Worm (Caenorhabditis elegans) whole organism, midembryonic: Measurements from ENCODE around the gene glt-5.

Experiments used
- T22C8.4 ChIP-seq: fragments of 200-800 bp; sonication (Bioruptor generic); IDR thresholded peaks from 2 replicates; pipeline ENCODE4 v1.3.6; 2022; ENCODE audit warnings: missing genetic modification characterization, missing compliant biosample characterization
- cog-1 ChIP-seq: sonication (generic microtip); optimal IDR thresholded peaks from 2 replicates; lab custom pipeline; 2016; ENCODE audit warnings: missing genetic modification characterization, missing compliant biosample characterization
- flt-1 ChIP-seq: fragments of 200-800 bp; sonication (Bioruptor generic); IDR thresholded peaks from 2 replicates; pipeline ENCODE4 v1.3.6; 2022; ENCODE audit warnings: missing genetic modification characterization, missing compliant biosample characterization
- klf-2 ChIP-seq: fragments of 200-800 bp; sonication (Bioruptor generic); conservative IDR thresholded peaks from 2 replicates; pipeline ENCODE4 v1.3.6; 2022; ENCODE audit warnings: missing genetic modification reagents, missing genetic modification characterization, missing compliant biosample characterization
- med-1 ChIP-seq: sonication (generic microtip); optimal IDR thresholded peaks from 2 replicates; lab custom pipeline; 2017; ENCODE audit warnings: missing genetic modification characterization, mild to moderate bottlenecking, missing compliant biosample characterization, antibody characterized with exemption, missing genetic modification reagents; ENCODE audit not compliant: insufficient read depth
- ref-1 ChIP-seq: fragments of 200-800 bp; sonication (Bioruptor generic); conservative IDR thresholded peaks from 2 replicates; pipeline ENCODE4 v1.3.6; 2022; ENCODE audit warnings: missing genetic modification reagents, missing genetic modification characterization, missing compliant biosample characterization
- tab-1 ChIP-seq: fragments of 200-800 bp; sonication (Bioruptor generic); IDR thresholded peaks from 2 replicates; pipeline ENCODE4 v1.3.6; 2022; ENCODE audit warnings: missing genetic modification characterization, missing compliant biosample characterization
- ztf-23 ChIP-seq: fragments of 200-800 bp; sonication (Bioruptor generic); IDR thresholded peaks from 2 replicates; pipeline ENCODE4 v1.3.6; 2022; ENCODE audit warnings: missing genetic modification reagents, missing genetic modification characterization, missing compliant biosample characterization
- ztf-29 ChIP-seq: fragments of 200-800 bp; sonication (Bioruptor generic); IDR thresholded peaks from 2 replicates; pipeline ENCODE4 v1.3.6; 2022; ENCODE audit warnings: missing genetic modification reagents, missing genetic modification characterization, missing compliant biosample characterization

The glt-5 gene

ce11 chrII:9708835-9709299, at the start of gene glt-5:
Gene glt-5, minus strand, starts transcription at chrII:9708885.
- TF ChIP-seq ztf-23 (GFP tag; lab: Robert Waterston, UW): no peak
- no peak for TF ChIP-seq ref-1 (GFP tag; lab: Robert Waterston, UW)
- TF ChIP-seq cog-1: no peak
- TF ChIP-seq klf-2: no peak
- TF ChIP-seq ztf-29 (GFP tag; lab: Robert Waterston, UW): no peak
- TF ChIP-seq T22C8.4 (GFP tag; lab: Robert Waterston, UW): no peak
- no peak for TF ChIP-seq flt-1 (GFP tag; lab: Robert Waterston, UW)
- no peak for TF ChIP-seq tab-1
- TF ChIP-seq med-1 (GFP tag; lab: Kevin White, UChicago): no peak

ce11 chrII:9757651-9758282, 49.1 kb upstream of the glt-5 start, which contains the start of gene shk-1:
Gene shk-1, plus strand, starts transcription at chrII:9758232.
- TF ChIP-seq cog-1 (no peak), ztf-23 (GFP tag; lab: Robert Waterston, UW) (no peak), T22C8.4 (GFP tag; lab: Robert Waterston, UW) (no peak)

- no peak for TF ChIP-seq klf-2
- TF ChIP-seq ref-1 (GFP tag; lab: Robert Waterston, UW): no peak
- no peak for TF ChIP-seq med-1 (GFP tag; lab: Kevin White, UChicago)
- no peak for TF ChIP-seq ztf-23 (GFP tag; lab: Robert Waterston, UW)
- no peak for TF ChIP-seq cog-1
- TF ChIP-seq T22C8.4 (GFP tag; lab: Robert Waterston, UW): no peak
- no peak for TF ChIP-seq tab-1
- no peak for TF ChIP-seq ztf-29 (GFP tag; lab: Robert Waterston, UW)
- no peak for TF ChIP-seq flt-1 (GFP tag; lab: Robert Waterston, UW)
Measured at ce11 chrII:9755425-9755824, 46.7 kb upstream of the glt-5 start.

- no peak for TF ChIP-seq ztf-29 (GFP tag; lab: Robert Waterston, UW)
- TF ChIP-seq klf-2: no peak
- no peak for TF ChIP-seq med-1 (GFP tag; lab: Kevin White, UChicago)
Measured at ce11 chrII:9753730-9754129, 45.0 kb upstream of the glt-5 start, which contains the start of gene ZK1321.1. Gene ZK1321.1, plus strand, starts transcription at chrII:9754030.

- no peak for TF ChIP-seq flt-1 (GFP tag; lab: Robert Waterston, UW)
- no peak for TF ChIP-seq tab-1
- no peak for TF ChIP-seq ztf-29 (GFP tag; lab: Robert Waterston, UW)
- TF ChIP-seq cog-1: no peak
- TF ChIP-seq med-1 (GFP tag; lab: Kevin White, UChicago): no peak
- TF ChIP-seq ref-1 (GFP tag; lab: Robert Waterston, UW): no peak
- no peak for TF ChIP-seq ztf-23 (GFP tag; lab: Robert Waterston, UW)
- TF ChIP-seq T22C8.4 (GFP tag; lab: Robert Waterston, UW): no peak
- TF ChIP-seq klf-2: no peak
Measured at ce11 chrII:9753056-9753455, 44.4 kb upstream of the glt-5 start, which contains the start of gene Y53C12B.7. Gene Y53C12B.7, minus strand, starts transcription at chrII:9753218.

ce11 chrII:9752278-9752677, 43.6 kb upstream of the glt-5 start:
- TF ChIP-seq med-1 (GFP tag; lab: Kevin White, UChicago) (no peak), ztf-23 (GFP tag; lab: Robert Waterston, UW) (no peak), ref-1 (GFP tag; lab: Robert Waterston, UW) (no peak), cog-1 (no peak), T22C8.4 (GFP tag; lab: Robert Waterston, UW) (no peak), tab-1 (no peak), flt-1 (GFP tag; lab: Robert Waterston, UW) (no peak)

- TF ChIP-seq klf-2: no peak
- 0 out of 2 replicates have a peak, but pooled peaks have one; percentile 11 for TF ChIP-seq flt-1 (GFP tag; lab: Robert Waterston, UW)
- TF ChIP-seq cog-1: peak; percentile 83
- TF ChIP-seq med-1 (GFP tag; lab: Kevin White, UChicago): no peak
- no peak for TF ChIP-seq ref-1 (GFP tag; lab: Robert Waterston, UW)
- TF ChIP-seq tab-1: no peak
- no peak for TF ChIP-seq ztf-29 (GFP tag; lab: Robert Waterston, UW)
- TF ChIP-seq T22C8.4 (GFP tag; lab: Robert Waterston, UW): no peak
- TF ChIP-seq ztf-23 (GFP tag; lab: Robert Waterston, UW): no peak
Measured at ce11 chrII:9746069-9746468, 37.4 kb upstream of the glt-5 start, which contains the start of the genes Y53C12B.1 and nos-3. Gene Y53C12B.1, minus strand, starts transcription at chrII:9746078. Gene nos-3, plus strand, starts transcription at chrII:9746316.

ce11 chrII:9742784-9743183, 34.1 kb upstream of the glt-5 start, which contains the start of gene pno-1:
Gene pno-1, minus strand, starts transcription at chrII:9742884.
- TF ChIP-seq ref-1 (GFP tag; lab: Robert Waterston, UW): no peak
- no peak for TF ChIP-seq T22C8.4 (GFP tag; lab: Robert Waterston, UW)
- TF ChIP-seq flt-1 (GFP tag; lab: Robert Waterston, UW): no peak
- no peak for TF ChIP-seq ztf-23 (GFP tag; lab: Robert Waterston, UW)
- no peak for TF ChIP-seq cog-1
- TF ChIP-seq tab-1: no peak
- no peak for TF ChIP-seq med-1 (GFP tag; lab: Kevin White, UChicago)
- no peak for TF ChIP-seq ztf-29 (GFP tag; lab: Robert Waterston, UW)
- no peak for TF ChIP-seq klf-2

- no peak for TF ChIP-seq tab-1
- TF ChIP-seq ztf-29 (GFP tag; lab: Robert Waterston, UW): no peak
- no peak for TF ChIP-seq med-1 (GFP tag; lab: Kevin White, UChicago)
- TF ChIP-seq ztf-23 (GFP tag; lab: Robert Waterston, UW): no peak
- no peak for TF ChIP-seq ref-1 (GFP tag; lab: Robert Waterston, UW)
- TF ChIP-seq cog-1: no peak
- no peak for TF ChIP-seq klf-2
Measured at ce11 chrII:9741400-9741799, 32.7 kb upstream of the glt-5 start.

ce11 chrII:9740552-9740951, 31.9 kb upstream of the glt-5 start:
- TF ChIP-seq ztf-23 (GFP tag; lab: Robert Waterston, UW): no peak
- TF ChIP-seq klf-2: no peak
- TF ChIP-seq cog-1: no peak
- no peak for TF ChIP-seq T22C8.4 (GFP tag; lab: Robert Waterston, UW)
- no peak for TF ChIP-seq ref-1 (GFP tag; lab: Robert Waterston, UW)
- TF ChIP-seq tab-1: no peak
- TF ChIP-seq med-1 (GFP tag; lab: Kevin White, UChicago): no peak
